Worm (Caenorhabditis elegans): ENCODE measurements around the gene T11B7.1.

Gene T11B7.1

DNA sequence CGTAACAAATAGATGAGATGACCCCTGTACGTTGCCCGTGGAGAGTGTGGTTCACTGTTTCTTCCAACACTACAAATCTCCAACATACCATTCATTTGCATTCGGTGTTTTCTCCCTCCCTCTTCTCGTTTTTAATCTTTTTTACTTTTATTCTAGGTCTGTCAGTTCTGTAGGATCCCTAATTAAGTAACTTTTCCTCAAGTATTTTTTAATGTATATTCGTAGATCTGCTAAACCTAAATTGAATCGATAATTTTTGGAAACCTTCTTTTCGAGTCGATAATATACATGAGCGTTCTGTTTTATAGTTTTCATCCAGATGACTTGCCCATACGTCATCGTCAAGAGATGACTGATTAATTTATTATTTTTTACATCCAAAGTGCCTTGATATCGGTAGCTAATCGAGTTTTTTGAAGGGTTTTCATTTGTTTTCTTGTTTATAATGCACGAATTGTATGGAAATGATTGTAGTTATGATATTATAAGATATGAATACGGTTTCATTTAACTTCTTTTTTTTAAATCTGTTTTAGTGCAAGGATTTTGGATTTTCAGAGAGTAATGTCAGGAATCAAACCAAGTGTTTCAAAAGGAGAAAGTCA lies at the start of gene T11B7.1, which contains the start of gene T28C6.11:
Gene T11B7.1, plus strand, starts transcription at position 555 of the 605 bp plus-strand sequence.
Gene T28C6.11, minus strand, starts transcription at position 101 of the 605 bp plus-strand sequence.
- TF ChIP-seq rnt-1 (tag; optimal IDR thresholded peaks at IDR 0.05) (no peak), mab-9 (GFP tag; IDR thresholded peaks at IDR 0.05) (no peak), skn-1 (tag; optimal IDR thresholded peaks at IDR 0.05) (no peak), lin-14 (GFP tag; optimal IDR thresholded peaks at IDR 0.05) (no peak), swsn-7 (tag; optimal IDR thresholded peaks at IDR 0.05) (no peak), mef-2 (tag; optimal IDR thresholded peaks at IDR 0.05) (no peak), nhr-84 (tag; optimal IDR thresholded peaks at IDR 0.05) (no peak), ces-1 (GFP tag; optimal IDR thresholded peaks at IDR 0.05) (no peak), unc-98 (GFP tag; IDR thresholded peaks at IDR 0.05) (no peak), nhr-76 (tag; optimal IDR thresholded peaks at IDR 0.05) (no peak), C04F5.9 (tag; optimal IDR thresholded peaks at IDR 0.05) (no peak), lsy-2 (tag; optimal IDR thresholded peaks at IDR 0.05) (no peak), nhr-90 (tag; optimal IDR thresholded peaks at IDR 0.05; ENCODE audit: poor library complexity) (no peak), ztf-4 (tag; optimal IDR thresholded peaks at IDR 0.05) (no peak), nhr-237 (tag; optimal IDR thresholded peaks at IDR 0.05) (no peak)

DNA sequence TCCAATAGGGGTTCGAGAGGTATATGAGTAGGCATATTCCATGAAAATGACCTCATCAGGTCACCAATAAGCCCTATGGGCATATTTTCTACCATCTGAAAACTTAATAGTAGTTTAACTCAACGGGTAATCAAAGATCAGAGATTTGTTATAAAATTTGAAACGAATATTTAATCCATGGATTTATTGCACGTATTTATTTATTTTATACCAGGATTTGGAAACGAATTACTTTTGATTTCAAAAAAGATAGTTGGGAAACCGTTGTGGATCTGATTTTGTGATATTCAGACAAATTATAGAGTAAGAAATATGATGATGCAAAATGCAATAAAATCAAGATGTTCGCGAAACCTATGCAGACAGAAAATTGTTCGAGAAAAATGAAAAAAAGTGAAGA lies 47.7 kb upstream of the T11B7.1 start, which contains the start of gene C33D9.3:
Gene C33D9.3, minus strand, starts transcription at position 101 of the 400 bp plus-strand sequence.
- TF ChIP-seq lin-13 (GFP tag; optimal IDR thresholded peaks at IDR 0.05): no peak
- TF ChIP-seq dpl-1 (GFP tag; optimal IDR thresholded peaks at IDR 0.05): no peak
- TF ChIP-seq ceh-82 (tag; optimal IDR thresholded peaks at IDR 0.05): no peak

- no peak for TF ChIP-seq nhr-19 (GFP tag; conservative IDR thresholded peaks at IDR 0.05)
- TF ChIP-seq ceh-82 (tag; optimal IDR thresholded peaks at IDR 0.05): no peak
- no peak for TF ChIP-seq fkh-10 (GFP tag; optimal IDR thresholded peaks at IDR 0.05)
- no peak for TF ChIP-seq grh-1 (GFP tag; IDR thresholded peaks at IDR 0.05)
- peak in 4 of 6 experiments; percentile 36 to 87 (median 82) for TF ChIP-seq elt-3 (tag; optimal IDR thresholded peaks at IDR 0.05)
- TF ChIP-seq nhr-28 (tag; optimal IDR thresholded peaks at IDR 0.05): no peak
- TF ChIP-seq nhr-47 (tag; optimal IDR thresholded peaks at IDR 0.05): no peak
- TF ChIP-seq nhr-85 (tag): no peak
- no peak for TF ChIP-seq snpc-4 (tag; optimal IDR thresholded peaks at IDR 0.05)
- TF ChIP-seq aly-2 (tag; optimal IDR thresholded peaks at IDR 0.05): no peak
- no peak for TF ChIP-seq dsc-1 (tag; optimal IDR thresholded peaks at IDR 0.05)
- TF ChIP-seq jun-1 (tag; optimal IDR thresholded peaks at IDR 0.05): no peak
- TF ChIP-seq egl-27 (tag; optimal IDR thresholded peaks at IDR 0.05): no peak
- TF ChIP-seq unc-130 (tag; optimal IDR thresholded peaks at IDR 0.05): no peak
- TF ChIP-seq lin-13 (GFP tag; optimal IDR thresholded peaks at IDR 0.05): no peak
- TF ChIP-seq efl-1 (optimal IDR thresholded peaks at IDR 0.05): no peak
- peak in 1 of 2 experiments; percentile 17 for TF ChIP-seq efl-1 (GFP tag; optimal IDR thresholded peaks at IDR 0.05 in 1 of 2)
- peak; percentile 71 for TF ChIP-seq blmp-1 (tag; optimal IDR thresholded peaks at IDR 0.05)
- no peak for TF ChIP-seq swsn-7 (tag; optimal IDR thresholded peaks at IDR 0.05)
- TF ChIP-seq irx-1 (tag; optimal IDR thresholded peaks at IDR 0.05): no peak
- TF ChIP-seq C34B4.2 (tag; optimal IDR thresholded peaks at IDR 0.05): no peak
- no peak for TF ChIP-seq tbx-2 (tag; optimal IDR thresholded peaks at IDR 0.05)
- TF ChIP-seq lin-39 (tag; optimal IDR thresholded peaks at IDR 0.05): no peak
- TF ChIP-seq efl-3 (GFP tag; optimal IDR thresholded peaks at IDR 0.05): no peak
- TF ChIP-seq isw-1 (GFP tag; IDR thresholded peaks at IDR 0.05): no peak
- TF ChIP-seq hpl-2 (GFP tag; optimal IDR thresholded peaks at IDR 0.05): no peak
- peak; percentile 56 for TF ChIP-seq lin-14 (GFP tag; optimal IDR thresholded peaks at IDR 0.05)
Observed at ce11 chrIV:8793223-8793622, 47.3 kb upstream of the T11B7.1 start.
